Worm (Caenorhabditis elegans): ENCODE measurements around the gene D1005.5.
"Not testable (repeated sequence)": the region's sequence is repeated elsewhere in the genome, so short reads cannot be mapped to it uniquely, and the experiment has no call there.

Gene D1005.5

ce11 chrX:1445696-1446095, 27.1 kb downstream of the D1005.5 start:
- no peak for TF ChIP-seq dao-5 (tag; optimal IDR thresholded peaks at IDR 0.05)
- TF ChIP-seq him-1 (tag; optimal IDR thresholded peaks at IDR 0.05), result no peak
- no peak for TF ChIP-seq W03F9.2 (tag; optimal IDR thresholded peaks at IDR 0.05)

ce11 chrX:1443556-1444243, 29.1 kb downstream of the D1005.5 start:
- TF ChIP-seq dao-5 (tag; optimal IDR thresholded peaks at IDR 0.05), result no peak
- TF ChIP-seq him-1 (tag; optimal IDR thresholded peaks at IDR 0.05), result no peak
- no peak for TF ChIP-seq W03F9.2 (tag; optimal IDR thresholded peaks at IDR 0.05)

- TF ChIP-seq W03F9.2 (tag; optimal IDR thresholded peaks at IDR 0.05) (no peak), him-1 (tag; optimal IDR thresholded peaks at IDR 0.05) (no peak), dao-5 (tag; optimal IDR thresholded peaks at IDR 0.05) (no peak)
These were observed 31.1 kb downstream of the D1005.5 start for ce11 chrX:1441602-1442183.

- TF ChIP-seq W03F9.2 (tag; optimal IDR thresholded peaks at IDR 0.05), result no peak
- no peak for TF ChIP-seq dao-5 (tag; optimal IDR thresholded peaks at IDR 0.05)
- TF ChIP-seq him-1 (tag; optimal IDR thresholded peaks at IDR 0.05), result no peak
These were observed 32.6 kb downstream of the D1005.5 start, which contains the start of gene sedl-1 for ce11 chrX:1440161-1440560. Gene sedl-1 (minus strand): TSS chrX:1440261.

ce11 chrX:1438925-1439324, 33.9 kb downstream of the D1005.5 start:
- TF ChIP-seq dao-5 (tag; optimal IDR thresholded peaks at IDR 0.05), result no peak
- no peak for TF ChIP-seq him-1 (tag; optimal IDR thresholded peaks at IDR 0.05)
- TF ChIP-seq W03F9.2 (tag; optimal IDR thresholded peaks at IDR 0.05), result no peak

ce11 chrX:1437097-1437496, 35.7 kb downstream of the D1005.5 start:
- TF ChIP-seq W03F9.2 (tag; optimal IDR thresholded peaks at IDR 0.05) (no peak), him-1 (tag; optimal IDR thresholded peaks at IDR 0.05) (no peak), dao-5 (tag; optimal IDR thresholded peaks at IDR 0.05) (no peak)

- TF ChIP-seq dao-5, him-1, W03F9.2 (tag; optimal IDR thresholded peaks at IDR 0.05): not testable (repeated sequence)
These were observed 42.1 kb downstream of the D1005.5 start, which contains the start of gene F19G12.1 for ce11 chrX:1430707-1431106. Gene F19G12.1 (plus strand): TSS chrX:1431007.

- no peak for TF ChIP-seq W03F9.2 (tag; optimal IDR thresholded peaks at IDR 0.05)
These were observed 46.4 kb downstream of the D1005.5 start, which contains the start of gene F19G12.11 for ce11 chrX:1426425-1426824. Gene F19G12.11 (minus strand): TSS chrX:1426525.

ce11 chrX:1424509-1424908, 48.3 kb downstream of the D1005.5 start, which contains the start of gene F19G12.3:
Gene F19G12.3 (plus strand): TSS chrX:1424809.
- TF ChIP-seq him-1 (tag; optimal IDR thresholded peaks at IDR 0.05) (no peak), W03F9.2 (tag; optimal IDR thresholded peaks at IDR 0.05) (no peak), dao-5 (tag; optimal IDR thresholded peaks at IDR 0.05) (no peak)

Data from whole organism, L4/young adult.